Worm (Caenorhabditis elegans) whole organism, L1 larva: ENCODE results near the gene urb-1.
A peak's percentile ranks its signal among the peaks of the same experiment; 100 is the strongest.

Experiments used
- C16A3.4 ChIP-seq: fragments of 150-350 bp; optimal IDR thresholded peaks from 2 replicates; lab custom pipeline; 2014; ENCODE audit warnings: missing biosample characterization, missing genetic modification characterization
- C34B4.2 ChIP-seq: sonication (generic microtip); optimal IDR thresholded peaks from 2 replicates; lab custom pipeline; 2017; ENCODE audit warnings: mild to moderate bottlenecking, missing genetic modification characterization, missing compliant biosample characterization
- F16B12.6 ChIP-seq: fragments of 150-350 bp; optimal IDR thresholded peaks from 2 replicates; lab custom pipeline; 2014; ENCODE audit warnings: missing biosample characterization, missing genetic modification characterization
- Y116A8C.19 ChIP-seq: sonication (generic microtip); optimal IDR thresholded peaks from 2 replicates; lab custom pipeline; 2016; ENCODE audit warnings: missing compliant biosample characterization, missing genetic modification characterization, borderline replicate concordance
- aly-2 ChIP-seq: fragments of 150-350 bp; optimal IDR thresholded peaks from 2 replicates; lab custom pipeline; 2014; ENCODE audit warnings: missing biosample characterization, missing genetic modification characterization
- blmp-1 ChIP-seq: fragments of 150-350 bp; optimal IDR thresholded peaks from 2 replicates; lab custom pipeline; 2014; ENCODE audit warnings: missing biosample characterization, missing genetic modification characterization
- ceh-82 ChIP-seq, 3 experiments: fragments of 150-350 bp in 1 of 3; sonication (generic microtip) in 2 of 3; optimal IDR thresholded peaks; 2 replicates each; lab custom pipeline; 2014 to 2017; ENCODE audit warnings: missing biosample characterization in 3 of 3, missing genetic modification characterization in 3 of 3
- ceh-88 ChIP-seq: fragments of 200-800 bp; sonication (Bioruptor generic); IDR thresholded peaks from 2 replicates; pipeline ENCODE4 v1.3.6; 2022; ENCODE audit warnings: missing genetic modification characterization, missing compliant biosample characterization
- ceh-90 ChIP-seq: sonication (generic microtip); optimal IDR thresholded peaks from 2 replicates; lab custom pipeline; 2016; ENCODE audit warnings: missing genetic modification characterization, missing compliant biosample characterization
- ces-1 ChIP-seq: fragments of 150-350 bp; optimal IDR thresholded peaks from 2 replicates; lab custom pipeline; 2014; ENCODE audit warnings: missing biosample characterization, missing genetic modification reagents, missing genetic modification characterization
- dpl-1 ChIP-seq, 3 experiments: fragments of 150-350 bp in 2 of 3; sonication (generic microtip) in 1 of 3; optimal IDR thresholded peaks; 2 replicates each; lab custom pipeline; 2014 to 2017; ENCODE audit warnings: missing biosample characterization in 3 of 3, missing genetic modification characterization in 3 of 3, missing genetic modification reagents in 3 of 3
- dsc-1 ChIP-seq: sonication (generic microtip); optimal IDR thresholded peaks from 2 replicates; lab custom pipeline; 2016; ENCODE audit warnings: mild to moderate bottlenecking, missing genetic modification characterization, missing compliant biosample characterization
- efl-1 ChIP-seq, 4 experiments: fragments of 150-350 bp; optimal IDR thresholded peaks in 3 of 4; peaks in 1 of 4; 1 replicate in 1 of 4; 2 replicates in 3 of 4; lab custom pipeline; 2014; ENCODE audit warnings: missing biosample characterization in 2 of 4, missing genetic modification characterization in 2 of 4, missing genetic modification reagents in 2 of 4
- efl-3 ChIP-seq: fragments of 200-800 bp; sonication (Bioruptor generic); optimal IDR thresholded peaks from 2 replicates; lab custom pipeline; 2018; ENCODE audit warnings: mild to moderate bottlenecking, missing genetic modification characterization, missing compliant biosample characterization
- fkh-10 ChIP-seq: sonication (generic microtip); optimal IDR thresholded peaks from 2 replicates; lab custom pipeline; 2017; ENCODE audit warnings: missing biosample characterization, missing genetic modification reagents, missing genetic modification characterization
- grh-1 ChIP-seq: fragments of 200-800 bp; sonication (Bioruptor generic); IDR thresholded peaks from 2 replicates; pipeline ENCODE4 v1.3.6; 2022; ENCODE audit warnings: missing genetic modification reagents, missing genetic modification characterization, missing compliant biosample characterization
- hpl-2 ChIP-seq: fragments of 150-350 bp; optimal IDR thresholded peaks from 2 replicates; lab custom pipeline; 2014; ENCODE audit warnings: missing biosample characterization, missing genetic modification reagents, missing genetic modification characterization
- isw-1 ChIP-seq: fragments of 200-800 bp; sonication (Bioruptor generic); IDR thresholded peaks from 2 replicates; pipeline ENCODE4 v1.3.6; 2022; ENCODE audit warnings: missing genetic modification characterization, missing compliant biosample characterization
- jun-1 ChIP-seq: fragments of 150-350 bp; optimal IDR thresholded peaks from 2 replicates; lab custom pipeline; 2014; ENCODE audit warnings: missing biosample characterization, missing genetic modification reagents, missing genetic modification characterization
- lin-13 ChIP-seq: fragments of 150-350 bp; optimal IDR thresholded peaks from 2 replicates; lab custom pipeline; 2014; ENCODE audit warnings: missing biosample characterization, missing genetic modification reagents, missing genetic modification characterization
- lin-14 ChIP-seq: fragments of 200-800 bp; sonication (Bioruptor generic); optimal IDR thresholded peaks from 2 replicates; lab custom pipeline; 2018; ENCODE audit warnings: mild to moderate bottlenecking, missing genetic modification characterization, moderate library complexity, missing compliant biosample characterization
- lin-35 ChIP-seq, 2 experiments: fragments of 150-350 bp; optimal IDR thresholded peaks; 2 replicates each; lab custom pipeline; 2014; ENCODE audit warnings: missing biosample characterization in 2 of 2, missing genetic modification characterization in 2 of 2, missing genetic modification reagents in 2 of 2
- lin-39 ChIP-seq: fragments of 150-350 bp; optimal IDR thresholded peaks from 2 replicates; lab custom pipeline; 2014; ENCODE audit warnings: missing biosample characterization, missing genetic modification reagents, missing genetic modification characterization
- lsy-2 ChIP-seq, 2 experiments: fragments of 150-350 bp; optimal IDR thresholded peaks; 2 replicates each; lab custom pipeline; 2014; ENCODE audit warnings: missing biosample characterization in 2 of 2, missing genetic modification characterization in 2 of 2
- mab-9 ChIP-seq: fragments of 200-800 bp; sonication (Bioruptor generic); IDR thresholded peaks from 2 replicates; pipeline ENCODE4 v1.3.6; 2022; ENCODE audit warnings: missing genetic modification reagents, missing genetic modification characterization, missing compliant biosample characterization
- mep-1 ChIP-seq: fragments of 150-350 bp; optimal IDR thresholded peaks from 2 replicates; lab custom pipeline; 2014; ENCODE audit warnings: missing biosample characterization, missing genetic modification characterization
- nhr-12 ChIP-seq: sonication (generic microtip); optimal IDR thresholded peaks from 2 replicates; lab custom pipeline; 2017; ENCODE audit warnings: missing biosample characterization, missing genetic modification characterization
- nhr-20 ChIP-seq: sonication (generic microtip); optimal IDR thresholded peaks from 2 replicates; lab custom pipeline; 2016; ENCODE audit warnings: mild to moderate bottlenecking, missing genetic modification characterization, missing compliant biosample characterization
- nhr-47 ChIP-seq: sonication (generic microtip); optimal IDR thresholded peaks from 2 replicates; lab custom pipeline; 2016; ENCODE audit warnings: mild to moderate bottlenecking, missing genetic modification characterization, moderate library complexity, missing compliant biosample characterization
- nhr-71 ChIP-seq: sonication (generic microtip); optimal IDR thresholded peaks from 2 replicates; lab custom pipeline; 2016; ENCODE audit warnings: mild to moderate bottlenecking, missing genetic modification characterization, moderate library complexity, missing compliant biosample characterization
- nhr-77 ChIP-seq: fragments of 150-350 bp; optimal IDR thresholded peaks from 2 replicates; lab custom pipeline; 2014; ENCODE audit warnings: missing biosample characterization, missing genetic modification characterization
- nhr-84 ChIP-seq: sonication (generic microtip); optimal IDR thresholded peaks from 2 replicates; lab custom pipeline; 2017; ENCODE audit warnings: missing biosample characterization, missing genetic modification characterization
- nhr-85 ChIP-seq: sonication (generic microtip); peaks from one replicate; lab custom pipeline; 2016; ENCODE audit warnings: missing genetic modification characterization, inconsistent platforms, missing compliant biosample characterization
- nhr-90 ChIP-seq: sonication (generic microtip); optimal IDR thresholded peaks from 2 replicates; lab custom pipeline; 2016; ENCODE audit warnings: mild to moderate bottlenecking, missing genetic modification characterization, missing compliant biosample characterization; ENCODE audit not compliant: poor library complexity
- rnt-1 ChIP-seq: sonication (generic microtip); optimal IDR thresholded peaks from 2 replicates; lab custom pipeline; 2016; ENCODE audit warnings: mild to moderate bottlenecking, missing genetic modification characterization, moderate library complexity, missing compliant biosample characterization
- skn-1 ChIP-seq: fragments of 150-350 bp; optimal IDR thresholded peaks from 2 replicates; lab custom pipeline; 2014; ENCODE audit warnings: missing biosample characterization, missing genetic modification characterization
- snu-23 ChIP-seq: sonication (generic microtip); optimal IDR thresholded peaks from 2 replicates; lab custom pipeline; 2016; ENCODE audit warnings: missing genetic modification characterization, missing compliant biosample characterization
- sox-4 ChIP-seq: sonication (generic microtip); optimal IDR thresholded peaks from 2 replicates; lab custom pipeline; 2016; ENCODE audit warnings: missing genetic modification characterization, missing compliant biosample characterization
- swsn-7 ChIP-seq: sonication (generic microtip); optimal IDR thresholded peaks from 2 replicates; lab custom pipeline; 2016; ENCODE audit warnings: missing genetic modification characterization, missing compliant biosample characterization
- tbx-2 ChIP-seq: sonication (generic microtip); optimal IDR thresholded peaks from 2 replicates; lab custom pipeline; 2016; ENCODE audit warnings: missing genetic modification characterization, missing compliant biosample characterization
- tlp-1 ChIP-seq: fragments of 150-350 bp; optimal IDR thresholded peaks from 2 replicates; lab custom pipeline; 2014; ENCODE audit warnings: missing biosample characterization, missing genetic modification characterization
- unc-130 ChIP-seq: fragments of 150-350 bp; optimal IDR thresholded peaks from 2 replicates; lab custom pipeline; 2017; ENCODE audit warnings: missing biosample characterization, missing genetic modification characterization, inconsistent platforms
- unc-30 ChIP-seq: sonication (generic microtip); optimal IDR thresholded peaks from 2 replicates; lab custom pipeline; 2017; ENCODE audit warnings: missing biosample characterization, missing genetic modification characterization
- unc-98 ChIP-seq: fragments of 200-800 bp; sonication (Bioruptor generic); IDR thresholded peaks from 2 replicates; pipeline ENCODE4 v1.3.6; 2022; ENCODE audit warnings: missing genetic modification characterization, missing compliant biosample characterization
- xbp-1 ChIP-seq: sonication (generic microtip); optimal IDR thresholded peaks from 2 replicates; lab custom pipeline; 2016; ENCODE audit warnings: missing genetic modification characterization, missing compliant biosample characterization
- zag-1 ChIP-seq: fragments of 150-350 bp; optimal IDR thresholded peaks from 2 replicates; lab custom pipeline; 2014; ENCODE audit warnings: missing biosample characterization, missing genetic modification characterization

urb-1 gene

DNA sequence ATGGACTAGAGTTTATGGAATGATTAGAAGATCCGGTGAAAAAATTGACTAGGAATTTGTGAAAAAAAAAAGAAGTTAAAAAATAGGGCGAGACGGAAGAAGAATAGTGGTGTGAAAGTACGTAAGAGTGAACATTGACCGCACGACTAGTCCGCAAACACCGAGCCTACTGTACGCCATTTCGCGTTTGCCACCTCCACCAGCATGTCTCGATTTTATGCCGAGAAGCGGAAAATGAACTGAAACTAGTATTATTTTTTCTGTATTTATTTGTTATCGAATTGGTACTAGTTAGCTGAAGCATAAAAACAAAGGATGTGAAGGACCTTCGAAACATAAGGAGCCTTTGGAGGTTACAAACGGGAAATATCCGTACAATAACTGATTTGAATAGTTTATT lies 3.5 kb upstream of the urb-1 start:
- TF ChIP-seq lin-39 (tag; lab: Kevin White, UChicago) (no peak), fkh-10 (GFP tag; lab: Kevin White, UChicago) (no peak), ces-1 (GFP tag; lab: Kevin White, UChicago) (no peak), unc-130 (tag; lab: Kevin White, UChicago) (peak; percentile 17), nhr-90 (tag; lab: Kevin White, UChicago) (peak; percentile 44), nhr-77 (no peak), skn-1 (no peak), blmp-1 (tag; lab: Kevin White, UChicago) (peak; percentile 17), efl-1 (optimal IDR thresholded peaks at IDR 0.05; lab: Kevin White, UChicago) (peak; percentile 55 to 57), efl-1 (GFP tag; optimal IDR thresholded peaks at IDR 0.05 in 1 of 2; lab: Kevin White, UChicago) (peak; percentile 58 to 92), jun-1 (tag; lab: Kevin White, UChicago) (peak; percentile 32), nhr-85 (peak; percentile 62), dsc-1 (peak; percentile 12), grh-1 (GFP tag; lab: Robert Waterston, UW) (no peak), unc-98 (GFP tag; lab: Robert Waterston, UW) (no peak), sox-4 (tag; lab: Kevin White, UChicago) (no peak), snu-23 (GFP tag; lab: Kevin White, UChicago) (peak; percentile 55), nhr-12 (no peak), ceh-82 (tag; optimal IDR thresholded peaks at IDR 0.05; lab: Kevin White, UChicago) (peak in 2 of 3 experiments; percentile 14 to 45), nhr-20 (tag; lab: Kevin White, UChicago) (peak; percentile 52), ceh-90 (tag; lab: Kevin White, UChicago) (no peak), dpl-1 (GFP tag; optimal IDR thresholded peaks at IDR 0.05; lab: Kevin White, UChicago) (peak; percentile 13 to 62 (median 57)), lin-14 (peak; percentile 40), unc-30 (no peak), ceh-88 (GFP tag; lab: Robert Waterston, UW) (no peak), mab-9 (GFP tag; lab: Robert Waterston, UW) (no peak), nhr-84 (tag; lab: Kevin White, UChicago) (no peak), Y116A8C.19 (no peak), hpl-2 (no peak), rnt-1 (peak; percentile 80), nhr-47 (tag; lab: Kevin White, UChicago) (peak; percentile 48), isw-1 (peak; percentile 15; the same call in 1 of the 2 replicates), zag-1 (tag; lab: Kevin White, UChicago) (no peak), C34B4.2 (tag; lab: Kevin White, UChicago) (no peak), nhr-71 (tag; lab: Kevin White, UChicago) (peak; percentile 65), lin-35 (GFP tag; optimal IDR thresholded peaks at IDR 0.05; lab: Kevin White, UChicago) (peak; percentile 57 to 66), lsy-2 (tag; optimal IDR thresholded peaks at IDR 0.05; lab: Kevin White, UChicago) (peak; percentile 58 to 87), tbx-2 (tag; lab: Kevin White, UChicago) (peak; percentile 9), efl-3 (GFP tag; lab: Kevin White, UChicago) (no peak), swsn-7 (tag; lab: Kevin White, UChicago) (peak; percentile 29), lin-13 (GFP tag; lab: Kevin White, UChicago) (no peak), C16A3.4 (tag; lab: Kevin White, UChicago) (peak; percentile 51), tlp-1 (tag; lab: Kevin White, UChicago) (no peak), F16B12.6 (tag; lab: Kevin White, UChicago) (peak; percentile 89), aly-2 (tag; lab: Kevin White, UChicago) (no peak), xbp-1 (tag; lab: Kevin White, UChicago) (peak; percentile 63), mep-1 (tag; lab: Kevin White, UChicago) (peak; percentile 23)
